Worm (Caenorhabditis elegans): ENCODE results near the gene ttr-38.

DNA sequence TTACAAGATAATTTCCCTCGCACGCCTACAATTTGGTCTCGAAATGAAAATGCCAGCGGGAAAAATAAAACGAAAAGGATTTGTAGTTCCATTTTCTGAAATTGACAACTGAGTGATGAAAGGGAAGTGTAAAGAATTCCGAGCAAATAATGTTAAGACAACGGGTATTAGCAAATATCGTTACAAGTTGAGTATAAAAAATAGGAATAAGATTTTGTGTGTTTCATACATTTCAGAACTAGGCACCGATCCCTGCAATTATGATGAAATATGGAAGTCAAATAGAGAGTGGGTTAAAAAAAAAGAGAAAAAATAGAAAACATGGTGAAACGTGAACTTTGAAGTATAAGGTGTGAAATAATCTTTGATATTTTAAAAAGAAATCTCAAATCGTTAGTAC is at the start of gene ttr-38:
- no peak for TF ChIP-seq snpc-1.1 (tag; optimal IDR thresholded peaks at IDR 0.05; ENCODE audit: insufficient read depth)
- TF ChIP-seq F49E8.2 (tag; optimal IDR thresholded peaks at IDR 0.05; ENCODE audit: insufficient read depth): no peak
- no peak for TF ChIP-seq K12H6.12 (tag; optimal IDR thresholded peaks at IDR 0.05)
- TF ChIP-seq repo-1 (tag; optimal IDR thresholded peaks at IDR 0.05): no peak
- no peak for TF ChIP-seq die-1 (tag; optimal IDR thresholded peaks at IDR 0.05)
- no peak for TF ChIP-seq lin-40 (tag; optimal IDR thresholded peaks at IDR 0.05)
- no peak for TF ChIP-seq unc-62 (GFP tag; optimal IDR thresholded peaks at IDR 0.05)
- no peak for TF ChIP-seq cebp-2 (GFP tag; IDR thresholded peaks at IDR 0.05)
- TF ChIP-seq snpc-4 (GFP tag; optimal IDR thresholded peaks at IDR 0.05): no peak
- TF ChIP-seq snpc-4 (tag; optimal IDR thresholded peaks at IDR 0.05): no peak
- no peak for TF ChIP-seq F52B5.7 (tag; optimal IDR thresholded peaks at IDR 0.05)
- no peak for TF ChIP-seq Y95B8A.8 (GFP tag; IDR thresholded peaks at IDR 0.05)
- TF ChIP-seq xnd-1 (tag; optimal IDR thresholded peaks at IDR 0.05): no peak
- TF ChIP-seq Y79H2A.3 (GFP tag; conservative IDR thresholded peaks at IDR 0.05): no peak

Measured in whole organism, young adult.